Fruit fly (Drosophila melanogaster) ovary, adult (tissue): ENCODE measurements around the gene Dhod.
A peak's percentile ranks its signal among the peaks of the same experiment; 100 is the strongest.

Experiments used
- CG17801 ChIP-seq: fragments of 200-800 bp; optimal IDR thresholded peaks from 2 replicates; lab custom pipeline; 2019; ENCODE audit warnings: missing biosample characterization, mild to moderate bottlenecking, missing genetic modification characterization, moderate library complexity; ENCODE audit not compliant: partially characterized antibody

The Dhod gene

DNA sequence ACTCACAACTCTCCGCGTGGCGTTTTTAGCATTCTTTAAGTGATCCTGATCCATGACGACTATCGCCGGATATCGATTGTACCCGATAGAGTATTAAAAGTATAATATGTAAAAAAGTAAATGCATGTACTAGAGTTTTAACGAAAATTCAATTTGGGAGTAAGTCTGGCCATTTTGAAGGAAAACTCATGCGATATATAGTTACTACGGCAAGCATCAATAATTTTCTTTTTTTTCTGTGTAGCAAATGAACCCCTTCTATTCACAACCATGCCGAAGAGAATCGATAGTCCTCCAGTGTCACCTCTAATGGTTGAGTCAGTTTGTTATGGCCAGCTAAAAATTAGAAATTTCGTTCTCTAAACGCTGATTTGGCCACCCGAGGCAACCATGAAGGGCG, at the start of gene Dhod, which contains the start of gene Sys1:
Dhod (minus strand) TSS at position 186 of the 400 bp plus-strand sequence.
Sys1 (plus strand) TSS at position 91 of the 400 bp plus-strand sequence.
- TF ChIP-seq CG17801 = peak; percentile 79

DNA sequence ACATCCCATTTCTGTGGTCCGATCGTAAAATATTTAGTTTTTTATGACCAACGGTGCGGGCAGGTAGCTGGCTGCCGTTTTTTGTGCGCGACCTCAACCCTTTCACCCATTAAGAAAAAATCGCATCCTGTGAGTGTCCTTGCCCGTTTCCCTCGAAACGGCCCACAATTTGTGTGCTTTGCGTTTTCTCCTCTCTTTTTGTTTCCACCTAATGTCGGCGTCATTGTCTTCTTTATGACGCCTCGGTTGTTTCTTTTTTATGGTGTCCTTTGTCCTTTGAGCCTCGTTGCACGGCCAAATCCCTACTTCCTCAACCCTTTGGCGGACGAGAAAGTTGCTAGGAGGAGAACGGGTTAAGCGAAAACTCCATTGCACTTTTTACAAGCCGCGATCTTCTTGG, 48.5 kb upstream of the Dhod start:
- no peak for TF ChIP-seq CG17801

DNA sequence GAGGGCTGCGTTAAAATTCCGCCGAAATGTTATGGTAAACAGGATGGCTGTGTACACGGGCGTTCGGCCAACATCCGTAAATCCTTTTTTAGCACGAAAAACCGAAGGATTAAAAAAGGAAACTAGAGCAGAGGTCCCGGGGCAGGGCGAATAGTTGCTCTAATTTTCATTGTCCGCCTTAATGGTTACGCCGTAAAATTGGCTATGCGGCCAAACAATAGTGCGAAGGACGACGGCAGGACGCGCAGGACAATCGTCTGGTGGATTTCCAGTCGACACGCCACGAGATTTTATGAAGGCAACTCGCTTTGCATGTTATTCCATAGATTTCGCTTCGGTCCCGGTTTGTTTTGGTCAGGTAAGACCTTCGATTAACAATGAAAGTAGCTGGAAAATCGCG, 47.9 kb upstream of the Dhod start:
- no peak for TF ChIP-seq CG17801

- TF ChIP-seq CG17801 = no peak
Observed at dm6 chr3R:8699230-8699629, 46.5 kb upstream of the Dhod start.

- no peak for TF ChIP-seq CG17801
Observed at dm6 chr3R:8697772-8698259, 45.1 kb upstream of the Dhod start, which contains the start of gene hb. hb (minus strand) TSS chr3R:8697822.

dm6 chr3R:8694110-8694826, 41.6 kb upstream of the Dhod start:
- no peak for TF ChIP-seq CG17801

DNA sequence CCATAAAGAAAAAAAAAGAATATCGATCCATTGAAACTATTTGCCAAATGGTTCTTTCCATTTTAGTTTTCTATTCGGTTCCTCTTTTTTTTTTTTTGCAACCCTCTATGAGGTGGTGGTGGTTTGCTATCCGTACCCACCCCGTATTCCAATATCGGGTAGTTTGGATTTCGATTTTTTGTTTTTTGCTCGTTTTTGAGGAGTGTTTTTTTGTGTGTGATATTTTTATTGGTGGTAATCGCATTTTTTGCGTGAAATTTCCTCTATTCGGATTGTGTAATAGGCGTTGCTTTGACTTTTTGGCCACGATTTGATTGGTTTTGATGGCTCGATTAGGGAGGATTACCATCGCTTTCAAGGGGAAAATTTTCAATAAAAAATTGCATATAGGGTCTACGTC, 33.7 kb upstream of the Dhod start:
- no peak for TF ChIP-seq CG17801

DNA sequence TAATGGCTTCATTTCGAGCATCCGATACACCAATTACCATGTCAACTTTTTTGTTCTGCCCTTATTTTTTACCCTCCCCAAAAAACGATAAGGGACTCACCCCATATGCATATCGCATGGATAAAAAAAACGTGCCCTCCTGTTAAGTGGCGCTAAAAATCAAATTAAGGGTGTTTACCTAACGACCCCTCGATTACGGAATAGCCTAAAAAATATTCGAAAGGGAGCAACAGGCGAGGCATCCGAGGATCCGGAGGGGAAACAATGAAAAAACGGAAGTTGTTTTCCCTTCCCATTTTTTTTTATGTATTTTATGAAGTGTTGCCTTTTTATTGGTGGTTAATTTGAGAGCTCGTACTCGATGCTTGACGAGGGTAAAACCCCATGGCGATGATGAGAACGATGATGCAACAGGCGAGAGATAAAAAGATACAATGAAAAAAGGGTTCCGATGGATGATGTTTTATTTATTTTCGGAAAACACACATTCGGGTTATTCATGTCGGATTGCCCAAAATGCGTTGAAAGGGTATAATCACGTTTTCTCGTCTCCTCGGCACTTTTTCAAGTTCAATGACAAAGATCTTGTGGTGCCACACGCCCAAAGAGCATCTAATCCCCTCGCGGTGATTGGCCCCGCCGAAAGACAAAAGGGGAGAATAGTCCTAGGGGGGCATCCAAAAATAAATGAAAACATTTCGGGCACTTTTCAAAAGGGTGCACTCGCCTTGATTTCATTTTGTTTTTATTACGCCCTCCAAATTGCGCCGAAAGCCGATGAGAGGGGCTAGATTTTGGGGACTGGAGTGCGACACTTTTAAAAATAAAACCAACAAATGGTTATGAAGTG, 31.8 kb upstream of the Dhod start, which contains the start of gene CG44227:
CG44227 (minus strand) TSS at position 849 of the 850 bp plus-strand sequence.
- no peak for TF ChIP-seq CG17801

DNA sequence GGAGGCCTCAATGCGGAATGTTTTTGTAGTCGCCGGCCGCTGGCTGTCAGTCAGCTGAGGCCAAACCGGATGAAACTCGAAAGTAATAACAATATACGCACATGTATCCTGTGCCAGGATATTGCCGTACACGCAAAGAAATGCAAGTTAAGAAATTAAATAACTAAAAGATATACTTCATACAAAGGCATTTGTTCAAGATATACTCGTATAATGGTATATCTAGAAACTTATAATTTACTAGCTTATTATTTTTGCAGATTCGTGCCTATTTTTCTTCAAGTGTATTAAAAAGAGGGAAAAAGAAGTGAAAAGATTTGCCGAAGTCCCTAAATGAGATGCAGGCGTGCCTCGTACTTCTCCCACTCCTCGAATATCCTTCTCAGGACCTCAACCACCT, 30.6 kb upstream of the Dhod start:
- TF ChIP-seq CG17801 = no peak

DNA sequence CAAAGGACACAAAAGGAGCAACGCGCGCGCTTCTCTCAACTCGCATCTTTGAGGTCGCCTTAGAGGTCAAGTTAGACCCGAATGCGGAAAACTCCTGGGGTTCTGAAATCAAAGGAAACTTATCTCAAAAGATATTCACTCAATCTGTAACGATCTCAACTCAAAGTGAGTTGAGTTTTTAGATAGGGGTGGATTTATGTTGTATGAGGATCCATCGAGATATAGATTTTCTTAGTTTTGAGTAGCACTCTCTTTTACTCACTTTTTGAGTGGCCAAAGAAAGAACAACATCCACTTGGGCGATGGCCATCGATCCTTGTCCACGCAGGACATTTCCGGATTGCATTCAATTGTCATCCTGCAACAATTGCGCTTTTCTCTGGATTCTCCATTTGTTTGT, 27.9 kb upstream of the Dhod start:
- TF ChIP-seq CG17801 = no peak

DNA sequence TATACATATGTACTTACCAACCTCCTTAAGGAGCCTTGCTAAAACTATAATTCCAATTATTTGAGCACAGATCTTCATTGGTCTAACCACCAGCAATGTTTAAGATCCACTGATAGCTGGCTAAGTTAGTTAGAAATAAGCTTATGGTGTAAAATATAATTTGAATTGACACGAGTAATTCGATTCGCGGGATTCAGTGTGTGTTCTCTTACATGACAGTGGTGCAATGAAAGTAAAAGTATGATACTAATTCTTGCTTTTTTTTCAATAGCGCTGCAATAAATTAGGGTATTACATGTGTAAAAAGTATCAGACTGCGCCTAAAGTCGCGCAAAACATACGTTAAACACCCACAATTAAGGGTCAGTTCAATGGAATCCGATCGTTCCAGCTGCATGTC, 27.2 kb upstream of the Dhod start, which contains the start of gene CG33325:
CG33325 (minus strand) TSS at position 101 of the 400 bp plus-strand sequence.
- no peak for TF ChIP-seq CG17801

- TF ChIP-seq CG17801 = peak; percentile 88
Observed at dm6 chr3R:8676560-8677000, 23.9 kb upstream of the Dhod start, which contains the start of the genes Unc50, CG11755 and CG8043. Unc50 (minus strand) TSS chr3R:8676613. CG11755 (plus strand) TSS chr3R:8676915. CG8043 (plus strand) TSS chr3R:8676915.

DNA sequence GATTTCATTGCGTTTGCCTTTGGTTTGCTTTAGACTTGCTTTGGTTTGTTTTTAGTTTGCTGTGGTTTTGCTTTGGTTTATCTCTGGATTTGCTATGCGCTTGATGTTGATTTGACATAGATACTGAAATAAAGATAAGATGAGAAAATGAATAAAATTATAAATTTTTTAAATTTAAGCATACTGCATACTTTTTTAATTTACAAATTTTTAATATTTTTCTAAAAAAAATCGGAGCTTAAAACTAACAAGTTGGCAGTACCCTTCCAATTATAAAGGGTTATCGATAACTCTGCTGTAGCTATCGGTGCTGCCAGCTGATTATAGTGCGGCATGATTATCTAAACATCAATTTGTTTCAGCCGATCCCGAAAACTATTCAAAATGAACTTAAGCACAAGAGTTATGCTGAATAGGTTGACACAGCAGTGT, 21.1 kb upstream of the Dhod start, which contains the start of gene mRpL19:
mRpL19 (plus strand) TSS at position 307 of the 432 bp plus-strand sequence.
- TF ChIP-seq CG17801 = peak; percentile 78

- TF ChIP-seq CG17801 = peak; percentile 62
Observed at dm6 chr3R:8670529-8671491, 18.1 kb upstream of the Dhod start, which contains the start of gene p. p (minus strand) TSS chr3R:8670684.

DNA sequence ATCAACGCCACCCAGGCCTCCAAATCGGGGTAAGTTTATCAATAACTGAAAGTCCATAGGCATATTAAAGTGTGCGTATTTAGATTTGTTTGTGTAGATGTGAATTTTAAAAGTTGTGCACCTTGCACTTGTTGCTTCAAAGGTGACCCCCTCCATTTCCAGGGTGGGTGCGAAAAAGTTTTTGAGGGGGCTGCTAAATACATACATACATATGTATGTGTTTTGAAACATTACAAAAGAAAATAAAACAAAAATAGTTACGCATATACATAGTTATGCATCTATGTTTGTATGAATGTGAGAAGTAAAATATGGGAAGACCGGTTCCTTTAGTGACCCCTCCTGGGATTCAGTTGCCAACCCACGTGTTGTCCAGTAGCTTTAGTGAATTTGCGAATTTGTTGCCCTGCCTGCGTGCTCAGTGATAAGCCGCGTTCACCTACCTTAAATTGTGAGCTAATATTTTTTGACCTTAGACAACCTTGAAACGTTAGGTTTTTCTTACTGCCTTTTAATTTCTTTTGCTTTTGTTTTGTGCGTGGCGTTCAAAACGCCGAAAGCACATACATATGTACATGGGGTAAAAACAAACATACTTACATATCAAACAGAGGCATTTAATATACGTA, 17.3 kb upstream of the Dhod start:
- no peak for TF ChIP-seq CG17801
